Fruit fly (Drosophila melanogaster): Measurements from ENCODE around the gene Als2.

Als2 gene

DNA sequence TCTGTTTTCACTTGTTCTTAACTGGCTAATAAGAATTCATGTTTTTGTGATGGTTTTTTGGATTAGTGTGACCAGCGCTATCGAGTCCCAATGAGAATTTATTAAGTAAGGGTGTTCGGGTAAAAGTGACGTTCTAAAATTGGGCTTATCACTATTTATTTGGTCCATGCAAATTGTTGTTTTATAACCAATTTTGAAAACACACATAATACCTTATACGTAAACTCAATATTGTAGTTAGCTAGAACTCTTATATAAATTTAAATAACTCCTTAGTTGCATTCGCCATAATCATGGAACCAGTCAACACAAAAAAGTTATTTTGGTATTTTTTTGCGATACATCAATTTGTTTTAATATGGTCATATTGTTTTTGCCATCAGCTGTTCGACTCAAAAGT, at the start of gene Als2, which contains the start of gene CG11248:
Gene Als2, minus strand, starts transcription at position 69 of the 400 bp plus-strand sequence.
Gene CG11248, plus strand, starts transcription at position 364 of the 400 bp plus-strand sequence.
- peak; percentile 60 for TF ChIP-seq CG17801 (GFP tag; optimal IDR thresholded peaks at IDR 0.05; ENCODE audit: partially characterized antibody)

- peak; percentile 65 for TF ChIP-seq CG17801 (GFP tag; optimal IDR thresholded peaks at IDR 0.05; ENCODE audit: partially characterized antibody)
These were observed 49.1 kb upstream of the Als2 start, which contains the start of the genes CG11247 and Polr2H for dm6 chr3L:21728616-21729047. CG11247 (minus strand) TSS chr3L:21728806. Polr2H (plus strand) TSS chr3L:21728932.

DNA sequence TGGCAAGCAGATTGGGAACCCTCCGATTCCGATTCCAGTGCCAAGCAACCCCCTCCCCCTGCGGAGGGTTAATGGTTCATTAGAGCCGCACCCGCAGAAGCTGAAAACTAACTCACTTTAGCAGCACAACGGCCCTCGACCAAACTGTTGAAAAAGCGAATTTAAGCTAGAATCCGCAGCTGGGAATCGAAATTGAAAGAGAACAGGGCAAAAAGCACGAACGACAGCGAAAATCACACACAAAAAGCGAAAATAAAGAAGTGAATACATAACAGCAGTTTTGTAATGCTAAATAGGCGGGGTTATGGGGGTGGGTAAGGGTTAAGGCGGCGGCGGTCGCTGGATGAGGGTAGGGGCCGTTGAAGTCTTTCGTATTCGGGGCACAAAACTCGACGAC, 48.2 kb upstream of the Als2 start:
- no peak for TF ChIP-seq CG17801 (GFP tag; optimal IDR thresholded peaks at IDR 0.05; ENCODE audit: partially characterized antibody)

DNA sequence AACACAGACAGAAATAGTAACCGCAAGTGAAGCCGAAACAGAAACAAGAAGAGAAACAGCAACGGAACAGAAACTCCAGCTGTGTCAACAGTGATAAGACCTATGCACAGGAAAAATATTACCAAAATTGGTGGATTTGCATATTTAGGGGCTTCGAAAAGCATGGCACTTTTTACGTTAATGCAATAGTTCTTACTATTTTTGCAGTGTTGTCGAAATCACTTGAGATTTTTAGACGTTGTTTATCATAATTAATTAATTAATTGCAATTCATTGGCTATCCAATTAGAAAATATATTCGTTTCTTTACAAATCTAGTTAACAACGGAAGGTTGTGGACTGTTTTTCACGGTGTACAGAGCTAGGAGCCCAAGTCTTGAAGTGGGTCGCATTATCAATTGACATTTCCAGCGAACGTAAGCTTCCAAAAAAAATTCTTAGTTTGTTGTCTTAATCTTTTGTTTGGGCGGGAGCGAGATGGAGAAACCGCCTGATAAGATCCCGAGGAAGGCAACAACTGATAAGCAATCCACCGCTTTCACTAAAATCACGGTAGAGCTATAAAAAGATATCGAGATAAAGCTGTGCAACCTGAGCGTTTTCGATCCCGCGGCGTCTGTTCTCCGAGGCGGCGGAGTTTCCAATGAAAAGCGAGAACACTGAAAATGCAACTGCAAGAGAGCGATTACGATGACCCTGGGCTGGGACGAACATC, 47.6 kb upstream of the Als2 start:
- peak; percentile 16 for TF ChIP-seq CG17801 (GFP tag; optimal IDR thresholded peaks at IDR 0.05; ENCODE audit: partially characterized antibody)

DNA sequence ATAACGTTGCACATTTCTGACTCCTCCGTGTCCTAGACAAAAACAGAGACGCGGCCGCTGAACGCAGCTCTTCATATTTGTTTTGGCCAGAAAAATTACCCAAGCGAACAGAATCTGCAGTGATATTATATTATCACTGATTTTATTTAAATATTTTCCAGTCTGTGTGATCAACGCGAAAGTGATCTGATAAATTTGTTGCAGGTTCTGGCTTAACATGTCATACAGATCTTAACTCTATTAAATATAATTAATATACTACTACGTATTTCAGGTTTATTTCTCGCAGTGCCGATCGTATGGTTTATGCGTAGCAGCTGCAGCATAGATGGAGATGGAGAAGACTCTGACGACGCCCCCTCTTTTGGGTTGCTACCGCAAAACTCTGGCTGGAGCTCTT, 41.3 kb upstream of the Als2 start:
- TF ChIP-seq CG17801 (GFP tag; optimal IDR thresholded peaks at IDR 0.05; ENCODE audit: partially characterized antibody) = no peak

dm6 chr3L:21718233-21718632, 38.7 kb upstream of the Als2 start:
- TF ChIP-seq CG17801 (GFP tag; optimal IDR thresholded peaks at IDR 0.05; ENCODE audit: partially characterized antibody) = no peak

- no peak for TF ChIP-seq CG17801 (GFP tag; optimal IDR thresholded peaks at IDR 0.05; ENCODE audit: partially characterized antibody)
These were observed 36.4 kb upstream of the Als2 start for dm6 chr3L:21715974-21716373.

DNA sequence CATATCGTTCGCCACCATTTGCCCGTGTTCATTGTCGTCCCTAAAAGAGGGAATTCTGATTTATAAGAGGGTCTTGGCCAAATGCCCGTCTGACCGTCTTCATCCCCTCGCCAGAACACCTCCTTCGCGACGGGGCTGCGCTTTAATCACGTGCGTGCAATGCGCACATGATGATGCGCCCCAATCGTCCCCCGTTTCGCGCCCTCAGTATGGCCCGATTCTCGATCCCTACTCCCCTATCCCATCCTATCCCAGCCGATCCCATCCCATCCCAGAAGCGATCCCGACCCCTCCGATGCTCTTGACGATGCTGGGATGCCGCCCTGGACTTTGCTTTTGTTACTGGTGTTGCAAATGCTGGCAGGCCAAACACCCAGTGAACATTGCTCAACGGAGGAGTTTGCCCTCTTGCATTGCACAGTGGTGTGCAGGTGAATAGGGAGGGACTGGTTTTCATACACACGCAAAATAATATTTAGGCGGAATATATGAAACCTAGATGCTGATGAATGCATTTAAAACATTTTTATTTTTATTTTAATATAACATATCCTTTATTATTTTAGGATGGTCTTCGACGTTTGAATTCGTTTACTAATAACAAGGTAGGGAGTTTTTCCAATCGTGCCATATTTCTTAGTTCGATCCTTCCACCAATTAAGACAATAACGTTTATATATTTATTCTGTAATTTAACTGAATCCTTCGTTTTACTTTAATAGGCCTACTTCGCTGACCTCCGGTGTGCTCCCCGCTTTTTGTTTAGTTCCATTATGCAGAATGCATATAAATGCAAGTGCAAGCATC, 30.4 kb upstream of the Als2 start:
- no peak for TF ChIP-seq CG17801 (GFP tag; optimal IDR thresholded peaks at IDR 0.05; ENCODE audit: partially characterized antibody)

DNA sequence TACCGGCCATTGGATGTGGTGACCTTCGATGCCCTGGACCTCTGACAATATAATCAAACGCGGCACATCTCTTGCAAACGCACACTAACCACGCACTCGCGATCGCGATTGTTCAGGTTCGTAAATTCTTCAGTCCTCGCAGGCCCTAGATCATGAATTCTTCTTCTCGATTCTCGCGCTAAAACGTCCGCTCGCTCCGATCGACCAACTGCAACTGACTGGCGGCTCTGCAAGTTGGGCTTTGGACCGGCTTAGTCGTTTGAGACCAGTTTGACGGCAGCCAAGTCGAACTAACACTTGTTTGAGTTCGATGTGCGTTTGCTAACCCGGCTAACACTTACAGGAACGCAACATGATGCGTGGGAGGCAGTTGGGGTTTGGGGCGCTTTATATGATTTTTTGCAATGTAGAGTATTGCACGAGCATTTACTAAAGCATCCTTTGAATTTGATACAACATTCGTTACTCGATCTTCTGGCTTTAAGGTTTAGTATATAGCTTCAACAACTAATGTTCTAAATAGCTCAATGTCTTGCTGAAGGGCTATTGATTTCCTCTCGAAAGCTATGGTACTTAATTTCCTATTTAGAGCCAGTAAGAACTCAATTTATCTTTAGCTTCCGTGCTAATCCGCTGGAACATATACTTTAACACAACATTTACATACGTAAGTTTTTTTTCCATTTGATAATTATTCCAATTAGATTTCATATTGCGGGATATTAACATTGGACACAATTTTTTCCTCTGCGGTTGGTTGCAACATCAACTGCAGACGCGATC, 26.8 kb upstream of the Als2 start, which contains the start of gene CG32447:
Gene CG32447, minus strand, starts transcription at position 222 of the 783 bp plus-strand sequence.
- TF ChIP-seq CG17801 (GFP tag; optimal IDR thresholded peaks at IDR 0.05; ENCODE audit: partially characterized antibody) = no peak

dm6 chr3L:21700945-21701344, 21.4 kb upstream of the Als2 start:
- no peak for TF ChIP-seq CG17801 (GFP tag; optimal IDR thresholded peaks at IDR 0.05; ENCODE audit: partially characterized antibody)

- TF ChIP-seq CG17801 (GFP tag; optimal IDR thresholded peaks at IDR 0.05; ENCODE audit: partially characterized antibody) = no peak
These were observed 20.5 kb upstream of the Als2 start for dm6 chr3L:21700052-21700451.

DNA sequence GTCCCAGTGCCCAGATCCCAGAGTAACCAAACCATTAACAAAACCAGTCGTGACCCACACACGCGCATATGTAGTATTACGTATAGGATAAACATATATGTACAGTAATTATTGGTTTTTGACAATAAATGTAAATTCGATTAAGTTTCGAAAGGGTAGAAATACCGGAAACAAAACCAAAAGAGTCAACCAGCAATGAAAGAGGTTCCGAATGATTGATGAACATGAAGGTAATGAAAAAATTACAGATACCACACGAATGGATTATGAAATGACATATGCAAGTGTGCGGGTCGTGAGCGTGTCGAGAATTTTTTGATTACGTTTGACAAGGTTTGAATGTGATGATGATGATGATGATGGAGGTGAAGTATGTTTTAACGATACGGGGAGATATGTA, 15.1 kb upstream of the Als2 start:
- TF ChIP-seq CG17801 (GFP tag; optimal IDR thresholded peaks at IDR 0.05; ENCODE audit: partially characterized antibody) = no peak

- no peak for TF ChIP-seq CG17801 (GFP tag; optimal IDR thresholded peaks at IDR 0.05; ENCODE audit: partially characterized antibody)
These were observed 9.1 kb upstream of the Als2 start for dm6 chr3L:21688607-21689129.

DNA sequence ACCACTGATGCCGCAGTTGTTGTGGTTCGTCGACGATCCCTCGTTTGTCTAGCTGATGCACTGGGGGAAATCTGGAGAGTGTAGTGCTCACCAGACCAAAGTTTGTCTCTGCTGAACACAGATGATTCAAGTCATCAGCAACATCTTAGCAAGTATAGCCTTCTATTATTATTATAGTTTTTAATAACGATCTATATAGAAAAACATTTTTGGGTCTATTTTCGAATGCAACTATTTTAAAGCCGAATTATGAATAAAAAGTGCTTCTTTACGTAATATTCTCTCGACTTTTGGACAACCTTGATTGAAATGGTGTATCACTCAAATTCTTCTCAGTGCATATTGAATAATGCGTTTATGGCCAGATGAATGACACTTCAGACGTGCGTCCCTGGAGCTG, 6.2 kb upstream of the Als2 start:
- no peak for TF ChIP-seq CG17801 (GFP tag; optimal IDR thresholded peaks at IDR 0.05; ENCODE audit: partially characterized antibody)

- TF ChIP-seq CG17801 (GFP tag; optimal IDR thresholded peaks at IDR 0.05; ENCODE audit: partially characterized antibody) = no peak
These were observed 4.4 kb upstream of the Als2 start, which contains the start of gene Sfp78E for dm6 chr3L:21683942-21684341. Sfp78E (minus strand) TSS chr3L:21684042.
